Worm (Caenorhabditis elegans): Measurements from ENCODE around the gene T21D12.14.

The T21D12.14 gene

DNA sequence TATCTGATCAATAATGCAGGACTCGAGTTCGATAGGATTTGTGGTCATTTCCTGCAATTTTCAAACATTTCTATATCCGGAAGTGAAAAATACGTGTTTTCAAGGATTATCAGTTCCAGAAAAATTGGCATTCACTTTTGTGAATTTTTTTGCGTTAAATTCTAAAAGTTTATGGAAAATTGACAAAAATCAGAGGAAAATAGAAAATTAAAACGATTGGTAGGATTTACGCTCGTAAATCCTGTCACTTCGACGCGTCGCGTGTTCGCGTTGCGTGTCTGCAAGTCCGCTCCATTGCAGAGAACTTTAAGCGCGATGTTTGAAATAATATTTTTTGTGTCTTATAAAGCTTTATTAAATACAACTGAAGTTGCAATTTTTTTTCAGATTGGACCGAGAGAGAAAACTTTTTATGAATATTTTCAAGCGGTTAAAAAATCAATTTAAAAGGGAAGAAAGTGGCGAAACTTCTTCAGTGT lies 32.5 kb downstream of the T21D12.14 start, which contains the start of gene rcat-1:
rcat-1 (minus strand) TSS at position 51 of the 479 bp plus-strand sequence.
- TF ChIP-seq zag-1 (tag; optimal IDR thresholded peaks at IDR 0.05) (no peak), nhr-12 (tag; optimal IDR thresholded peaks at IDR 0.05) (no peak), R02D3.7 (tag; optimal IDR thresholded peaks at IDR 0.05) (peak; percentile 100), fos-1 (tag; optimal IDR thresholded peaks at IDR 0.05) (no peak), ceh-82 (tag; optimal IDR thresholded peaks at IDR 0.05) (peak; percentile 48), egl-5 (tag; optimal IDR thresholded peaks at IDR 0.05) (peak; percentile 76), mml-1 (tag; optimal IDR thresholded peaks at IDR 0.05) (no peak), mdl-1 (tag; optimal IDR thresholded peaks at IDR 0.05) (no peak), skn-1 (tag; optimal IDR thresholded peaks at IDR 0.05) (peak; percentile 70), nfya-1 (tag; optimal IDR thresholded peaks at IDR 0.05; ENCODE audit: insufficient read depth) (peak; percentile 91), elt-1 (tag; optimal IDR thresholded peaks at IDR 0.05) (no peak), nhr-23 (tag; optimal IDR thresholded peaks at IDR 0.05) (peak; percentile 82), ztf-4 (tag; optimal IDR thresholded peaks at IDR 0.05) (no peak), ceh-9 (tag; optimal IDR thresholded peaks at IDR 0.05) (no peak), snpc-4 (tag; optimal IDR thresholded peaks at IDR 0.05) (peak; percentile 67), nhr-77 (tag; optimal IDR thresholded peaks at IDR 0.05) (peak; percentile 1), elt-2 (tag; optimal IDR thresholded peaks at IDR 0.05) (peak; percentile 31), pqm-1 (tag; optimal IDR thresholded peaks at IDR 0.05) (peak; percentile 3), nhr-25 (tag; optimal IDR thresholded peaks at IDR 0.05) (peak; percentile 77), ceh-28 (tag; optimal IDR thresholded peaks at IDR 0.05) (peak; percentile 59), lsy-12 (tag; optimal IDR thresholded peaks at IDR 0.05) (no peak), lin-15B (tag; optimal IDR thresholded peaks at IDR 0.05) (peak; percentile 98), sea-2 (GFP tag; optimal IDR thresholded peaks at IDR 0.05) (no peak), elt-3 (tag; optimal IDR thresholded peaks at IDR 0.05) (no peak), lin-39 (tag; optimal IDR thresholded peaks at IDR 0.05) (peak; percentile 88), eor-1 (tag; optimal IDR thresholded peaks at IDR 0.05) (no peak), hmg-11 (tag; optimal IDR thresholded peaks at IDR 0.05) (peak; percentile 54), nhr-28 (tag; optimal IDR thresholded peaks at IDR 0.05) (no peak), nhr-76 (tag; optimal IDR thresholded peaks at IDR 0.05) (no peak), egl-27 (tag; optimal IDR thresholded peaks at IDR 0.05) (no peak), nhr-11 (tag; optimal IDR thresholded peaks at IDR 0.05) (no peak), fkh-2 (tag; optimal IDR thresholded peaks at IDR 0.05) (no peak), fkh-10 (GFP tag; optimal IDR thresholded peaks at IDR 0.05) (peak; percentile 43), ama-1 (optimal IDR thresholded peaks at IDR 0.05) (peak; percentile 55), nhr-43 (tag; optimal IDR thresholded peaks at IDR 0.05; ENCODE audit: poor library complexity, severe bottlenecking) (no peak), nhr-237 (tag; optimal IDR thresholded peaks at IDR 0.05) (no peak), jun-1 (tag; optimal IDR thresholded peaks at IDR 0.05) (peak; percentile 40), ZK546.5 (tag; optimal IDR thresholded peaks at IDR 0.05) (no peak), nhr-67 (tag; optimal IDR thresholded peaks at IDR 0.05) (no peak), daf-12 (tag; optimal IDR thresholded peaks at IDR 0.05) (no peak), ztf-11 (tag; optimal IDR thresholded peaks at IDR 0.05) (no peak), ceh-16 (tag; optimal IDR thresholded peaks at IDR 0.05) (no peak), aly-2 (tag; optimal IDR thresholded peaks at IDR 0.05) (no peak), unc-39 (tag; optimal IDR thresholded peaks at IDR 0.05) (no peak), unc-62 (GFP tag; optimal IDR thresholded peaks at IDR 0.05) (no peak), tbx-2 (tag; optimal IDR thresholded peaks at IDR 0.05) (no peak), pha-4 (tag; optimal IDR thresholded peaks at IDR 0.05) (no peak)

DNA sequence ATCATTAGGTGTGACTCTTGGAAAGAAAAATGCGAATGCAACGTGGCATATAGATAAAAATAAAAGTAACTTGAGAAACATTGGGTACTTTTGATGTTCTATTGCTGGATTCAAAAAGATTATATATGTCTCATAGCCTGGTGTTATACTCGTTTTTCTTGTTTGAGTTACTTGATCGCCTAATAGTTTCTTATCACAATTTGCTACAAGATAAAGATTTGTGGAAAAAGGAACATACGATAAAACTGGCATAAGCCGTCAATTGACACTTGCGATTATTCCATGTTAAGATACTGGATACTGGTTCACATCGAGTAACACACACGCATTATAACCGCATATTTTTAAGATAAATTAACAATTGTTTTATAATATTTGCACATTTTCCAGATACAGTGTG lies 35.5 kb downstream of the T21D12.14 start, which contains the start of gene grl-19:
grl-19 (minus strand) TSS at position 101 of the 400 bp plus-strand sequence.
- TF ChIP-seq eor-1 (tag; optimal IDR thresholded peaks at IDR 0.05) (no peak), elt-1 (tag; optimal IDR thresholded peaks at IDR 0.05) (no peak), nhr-11 (tag; optimal IDR thresholded peaks at IDR 0.05) (no peak), nhr-237 (tag; optimal IDR thresholded peaks at IDR 0.05) (no peak), nhr-77 (tag; optimal IDR thresholded peaks at IDR 0.05) (no peak), pqm-1 (tag; optimal IDR thresholded peaks at IDR 0.05) (no peak), elt-2 (tag; optimal IDR thresholded peaks at IDR 0.05) (no peak), ceh-9 (tag; optimal IDR thresholded peaks at IDR 0.05) (no peak), ceh-16 (tag; optimal IDR thresholded peaks at IDR 0.05) (no peak), fos-1 (tag; optimal IDR thresholded peaks at IDR 0.05) (no peak), skn-1 (tag; optimal IDR thresholded peaks at IDR 0.05) (no peak), ceh-82 (tag; optimal IDR thresholded peaks at IDR 0.05) (no peak), lin-15B (tag; optimal IDR thresholded peaks at IDR 0.05) (no peak), pha-4 (tag; optimal IDR thresholded peaks at IDR 0.05) (no peak), nfya-1 (tag; optimal IDR thresholded peaks at IDR 0.05; ENCODE audit: insufficient read depth) (no peak)
